Worm (Caenorhabditis elegans) whole organism, mixed stage, embryonic: ENCODE data around the gene F34D10.8.

Source experiments
- ces-1 ChIP-seq: fragments of 150-350 bp; optimal IDR thresholded peaks from 2 replicates; lab custom pipeline; 2014; ENCODE audit warnings: missing biosample characterization, missing genetic modification reagents, missing genetic modification characterization
- elt-1 ChIP-seq: sonication (generic microtip); optimal IDR thresholded peaks from 2 replicates; lab custom pipeline; 2017; ENCODE audit warnings: missing genetic modification characterization, mild to moderate bottlenecking, missing compliant biosample characterization, antibody characterized with exemption, moderate library complexity, borderline replicate concordance; ENCODE audit not compliant: insufficient read depth
- flh-1 ChIP-seq: fragments of 200-800 bp; sonication (Bioruptor generic); optimal IDR thresholded peaks from 2 replicates; lab custom pipeline; 2018; ENCODE audit warnings: mild to moderate bottlenecking, missing genetic modification characterization, moderate library complexity, missing compliant biosample characterization
- lin-13 ChIP-seq: fragments of 150-350 bp; optimal IDR thresholded peaks from 2 replicates; lab custom pipeline; 2014; ENCODE audit warnings: missing biosample characterization, missing genetic modification characterization
- lsy-2 ChIP-seq: fragments of 150-350 bp; optimal IDR thresholded peaks from 2 replicates; lab custom pipeline; 2014; ENCODE audit warnings: missing biosample characterization, missing genetic modification characterization
- mab-5 ChIP-seq: fragments of 150-350 bp; optimal IDR thresholded peaks from 2 replicates; lab custom pipeline; 2014; ENCODE audit warnings: missing biosample characterization, missing genetic modification characterization
- mep-1 ChIP-seq: fragments of 150-350 bp; optimal IDR thresholded peaks from 2 replicates; lab custom pipeline; 2017; ENCODE audit warnings: missing biosample characterization, missing genetic modification reagents, missing genetic modification characterization, inconsistent platforms
- nhr-12 ChIP-seq: fragments of 150-350 bp; optimal IDR thresholded peaks from 2 replicates; lab custom pipeline; 2014; ENCODE audit warnings: missing biosample characterization, missing genetic modification characterization
- sem-2 ChIP-seq: fragments of 200-800 bp; sonication (Bioruptor generic); optimal IDR thresholded peaks from 2 replicates; lab custom pipeline; 2018; ENCODE audit warnings: mild to moderate bottlenecking, missing genetic modification characterization, missing compliant biosample characterization
- unc-39 ChIP-seq: fragments of 150-350 bp; optimal IDR thresholded peaks from 2 replicates; lab custom pipeline; 2014; ENCODE audit warnings: missing biosample characterization, missing genetic modification characterization
- zip-8 ChIP-seq: fragments of 150-350 bp; optimal IDR thresholded peaks from 2 replicates; lab custom pipeline; 2014; ENCODE audit warnings: missing biosample characterization, missing genetic modification characterization

Gene F34D10.8

ce11 chrIII:3773173-3773572 is 42.6 kb downstream of the F34D10.8 start, which contains the start of gene lec-4:
Gene lec-4, minus strand, starts transcription at chrIII:3773326.
- TF ChIP-seq lin-13 = no peak
- TF ChIP-seq mep-1 (tag; lab: Kevin White, UChicago) = no peak
- no peak for TF ChIP-seq lsy-2 (tag; lab: Kevin White, UChicago)
- no peak for TF ChIP-seq flh-1
- TF ChIP-seq mab-5 (tag; lab: Kevin White, UChicago) = no peak
- no peak for TF ChIP-seq elt-1
- no peak for TF ChIP-seq sem-2
- TF ChIP-seq, all 35 proteins: peak for 0

DNA sequence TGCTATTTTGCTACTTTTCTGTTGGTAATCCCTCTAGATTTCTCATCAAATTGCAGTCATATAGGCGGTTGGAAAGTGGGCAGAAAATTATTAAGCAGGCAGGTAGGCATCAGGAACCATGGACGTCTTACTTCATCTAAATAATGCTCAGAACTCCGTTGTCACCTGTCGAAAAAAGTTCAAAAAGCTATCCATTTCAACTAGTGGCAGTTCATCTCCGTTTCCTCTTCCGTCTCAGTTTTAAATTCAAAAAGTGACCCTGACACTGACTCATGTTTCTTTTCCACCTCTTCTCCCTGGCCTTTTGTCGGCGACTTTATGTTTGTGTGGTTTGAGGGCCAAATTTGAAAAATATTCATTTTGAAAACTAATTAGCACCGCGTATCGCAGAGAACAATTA is 44.0 kb downstream of the F34D10.8 start:
- no peak for TF ChIP-seq unc-39
- no peak for TF ChIP-seq sem-2
- no peak for TF ChIP-seq lsy-2 (tag; lab: Kevin White, UChicago)
- no peak for TF ChIP-seq zip-8 (tag; lab: Kevin White, UChicago)
- TF ChIP-seq ces-1 (GFP tag; lab: Kevin White, UChicago) = no peak
- no peak for TF ChIP-seq mab-5 (tag; lab: Kevin White, UChicago)
- no peak for TF ChIP-seq nhr-12 (tag; lab: Kevin White, UChicago)
- no peak for TF ChIP-seq elt-1
